In genomic region chrX:12221496-12221895, dm6 we compare ENCODE assay signal across 1 fruit fly cellular context.
TF ChIP-seq lines count a peak whose summit lies in the region.

No protein-coding gene starts in this region.

TF ChIP-seq in whole organism, embryonic, 481 proteins besides CTCF, POLR2A, EP300 and RAD21 (continued from another document):
- peak; percentile 16 for TF ChIP-seq p53 (GFP tag; optimal IDR thresholded peaks at IDR 0.05; lab: Kevin White, UChicago)
- TF ChIP-seq Ravus (GFP tag; IDR thresholded peaks at IDR 0.05; lab: Robert Waterston, UW): no peak
- no peak for TF ChIP-seq CG3838 (GFP tag; optimal IDR thresholded peaks at IDR 0.05; lab: Kevin White, UChicago)
- TF ChIP-seq CG8281 (tag; optimal IDR thresholded peaks at IDR 0.05; lab: Kevin White, UChicago): peak; percentile 42
- TF ChIP-seq CG6272 (GFP tag; IDR thresholded peaks at IDR 0.05; lab: Robert Waterston, UW): peak; percentile 37; the same call in 1 of the 2 replicates
- TF ChIP-seq CoRest (tag; optimal IDR thresholded peaks at IDR 0.05; lab: Kevin White, UChicago): peak; percentile 42
- no peak for TF ChIP-seq insv (GFP tag; optimal IDR thresholded peaks at IDR 0.05; lab: Kevin White, UChicago)
- TF ChIP-seq CG18599 (GFP tag; optimal IDR thresholded peaks at IDR 0.05; lab: Kevin White, UChicago): no peak
- TF ChIP-seq ken (GFP tag; IDR thresholded peaks at IDR 0.05; lab: Robert Waterston, UW): peak; percentile 51; the same call in 1 of the 3 replicates
- peak; percentile 97 for TF ChIP-seq sens (GFP tag; lab: Kevin White, UChicago)
- 0 out of 2 replicates have a peak, but pooled peaks have one; percentile 8 for TF ChIP-seq esg (GFP tag; conservative IDR thresholded peaks at IDR 0.05; lab: Robert Waterston, UW)
- no peak for TF ChIP-seq lov (optimal IDR thresholded peaks at IDR 0.05; lab: Kevin White, UChicago)
- TF ChIP-seq lov (GFP tag; IDR thresholded peaks at IDR 0.05; lab: Robert Waterston, UW): peak; percentile 80; the same call in 2 of the 3 replicates
- peak; percentile 65 for TF ChIP-seq CG10979 (tag; optimal IDR thresholded peaks at IDR 0.05; lab: Kevin White, UChicago)
- TF ChIP-seq CG6854 (GFP tag; optimal IDR thresholded peaks at IDR 0.05; lab: Kevin White, UChicago): no peak
- peak in 1 of 2 experiments; percentile 57 for TF ChIP-seq Hr78 (GFP tag; optimal IDR thresholded peaks at IDR 0.05; lab: Kevin White, UChicago)
- TF ChIP-seq org-1 (GFP tag; optimal IDR thresholded peaks at IDR 0.05; lab: Kevin White, UChicago): peak; percentile 10
- TF ChIP-seq CG10654 (GFP tag; optimal IDR thresholded peaks at IDR 0.05; lab: Kevin White, UChicago): peak; percentile 11
- TF ChIP-seq CG32532 (GFP tag; IDR thresholded peaks at IDR 0.05; lab: Robert Waterston, UW): 0 out of 2 replicates have a peak, but pooled peaks have one; percentile 32
- peak; percentile 71 for TF ChIP-seq Dad (GFP tag; optimal IDR thresholded peaks at IDR 0.05; lab: Kevin White, UChicago)
- peak; percentile 52 for TF ChIP-seq eyg (GFP tag; optimal IDR thresholded peaks at IDR 0.05; lab: Kevin White, UChicago)
- TF ChIP-seq CG5245 (GFP tag; optimal IDR thresholded peaks at IDR 0.05; lab: Kevin White, UChicago): peak; percentile 37
- no peak for TF ChIP-seq lbe (GFP tag; optimal IDR thresholded peaks at IDR 0.05; lab: Kevin White, UChicago)
- TF ChIP-seq tin (GFP tag; optimal IDR thresholded peaks at IDR 0.05; lab: Kevin White, UChicago): peak; percentile 29
- TF ChIP-seq en (GFP tag; optimal IDR thresholded peaks at IDR 0.05; lab: Kevin White, UChicago): peak; percentile 60
- peak; percentile 73 for TF ChIP-seq jumu (GFP tag; optimal IDR thresholded peaks at IDR 0.05; lab: Kevin White, UChicago)
- peak; percentile 37; the same call in 1 of the 3 replicates for TF ChIP-seq CG7357 (GFP tag; IDR thresholded peaks at IDR 0.05; lab: Robert Waterston, UW)
- TF ChIP-seq tgo (GFP tag; IDR thresholded peaks at IDR 0.05; lab: Robert Waterston, UW): peak; percentile 56
- peak; percentile 44 to 79 for TF ChIP-seq dpn (GFP tag; optimal IDR thresholded peaks at IDR 0.05; lab: Kevin White, UChicago)
- TF ChIP-seq CG8089 (GFP tag; optimal IDR thresholded peaks at IDR 0.05; lab: Kevin White, UChicago): peak; percentile 17
- no peak for TF ChIP-seq HLHmδ (GFP tag; optimal IDR thresholded peaks at IDR 0.05; lab: Kevin White, UChicago)
- peak; percentile 22; the same call in 1 of the 2 replicates for TF ChIP-seq CG4404 (GFP tag; IDR thresholded peaks at IDR 0.05; lab: Robert Waterston, UW)
- TF ChIP-seq CG9797 (GFP tag; optimal IDR thresholded peaks at IDR 0.05; lab: Kevin White, UChicago): no peak
- TF ChIP-seq vvl (GFP tag; IDR thresholded peaks at IDR 0.05; lab: Robert Waterston, UW): peak; percentile 48; the same call in 1 of the 2 replicates
- no peak for TF ChIP-seq CG5180 (GFP tag; optimal IDR thresholded peaks at IDR 0.05; lab: Kevin White, UChicago)
- TF ChIP-seq CG8359 (GFP tag; optimal IDR thresholded peaks at IDR 0.05; lab: Kevin White, UChicago; ENCODE audit: borderline replicate concordance): peak; percentile 10
- TF ChIP-seq slbo (GFP tag; IDR thresholded peaks at IDR 0.05; lab: Robert Waterston, UW): no peak
- TF ChIP-seq GATAe (GFP tag; conservative IDR thresholded peaks at IDR 0.05; lab: Robert Waterston, UW): no peak
- no peak for TF ChIP-seq YL-1 (GFP tag; optimal IDR thresholded peaks at IDR 0.05; lab: Kevin White, UChicago)
- TF ChIP-seq phol (tag; optimal IDR thresholded peaks at IDR 0.05; lab: Kevin White, UChicago): peak; percentile 55
- TF ChIP-seq CHES-1-like (GFP tag; optimal IDR thresholded peaks at IDR 0.05; lab: Kevin White, UChicago): no peak
- no peak for TF ChIP-seq dm (GFP tag; optimal IDR thresholded peaks at IDR 0.05; lab: Kevin White, UChicago)
- peak in 1 of 2 experiments; percentile 41 for TF ChIP-seq Eip74EF (GFP tag; optimal IDR thresholded peaks at IDR 0.05; lab: Kevin White, UChicago)
- TF ChIP-seq Vsx1 (GFP tag; optimal IDR thresholded peaks at IDR 0.05; lab: Kevin White, UChicago): no peak
- no peak for TF ChIP-seq tio (GFP tag; optimal IDR thresholded peaks at IDR 0.05; lab: Kevin White, UChicago)
- TF ChIP-seq Pdp1 (GFP tag; optimal IDR thresholded peaks at IDR 0.05; lab: Kevin White, UChicago): peak; percentile 47 to 78
- TF ChIP-seq CG4820 (GFP tag; optimal IDR thresholded peaks at IDR 0.05; lab: Kevin White, UChicago): peak; percentile 28
- TF ChIP-seq CG10267 (tag; optimal IDR thresholded peaks at IDR 0.05; lab: Kevin White, UChicago): peak; percentile 31
- TF ChIP-seq CG1233 (GFP tag; optimal IDR thresholded peaks at IDR 0.05; lab: Kevin White, UChicago): peak; percentile 38
- TF ChIP-seq H15 (GFP tag; IDR thresholded peaks at IDR 0.05; lab: Robert Waterston, UW): peak; percentile 57; the same call in 2 of the 3 replicates
- TF ChIP-seq CG14441 (GFP tag; IDR thresholded peaks at IDR 0.05; lab: Robert Waterston, UW): peak; percentile 67
- TF ChIP-seq Asciz (GFP tag; optimal IDR thresholded peaks at IDR 0.05; lab: Kevin White, UChicago): peak; percentile 43
- peak; percentile 34 for TF ChIP-seq Hr3 (GFP tag; optimal IDR thresholded peaks at IDR 0.05; lab: Kevin White, UChicago)
- TF ChIP-seq eve (GFP tag; optimal IDR thresholded peaks at IDR 0.05; lab: Kevin White, UChicago): peak in 1 of 2 experiments; percentile 80
- TF ChIP-seq CG8765 (GFP tag; IDR thresholded peaks at IDR 0.05; lab: Robert Waterston, UW): peak; percentile 56; the same call in 1 of the 2 replicates
- no peak for TF ChIP-seq CG17912 (GFP tag; optimal IDR thresholded peaks at IDR 0.05; lab: Kevin White, UChicago)
